Fruit fly (Drosophila melanogaster) whole organism, embryonic: ENCODE results near the gene lectin-30A.

Experiments used
- Abd-B ChIP-seq: fragments of 200-800 bp; sonication (Bioruptor generic); optimal IDR thresholded peaks from 2 replicates; lab custom pipeline; 2018; ENCODE audit warnings: missing biosample characterization, mild to moderate bottlenecking, missing genetic modification characterization, moderate library complexity
- Ada2b ChIP-seq: fragments of 200-800 bp; sonication (Bioruptor generic); IDR thresholded peaks from 2 replicates; pipeline ENCODE4 v1.3.6; 2022; ENCODE audit warnings: missing biosample characterization, missing genetic modification characterization
- B-H1 ChIP-seq: fragments of 200-800 bp; sonication (Bioruptor generic); IDR thresholded peaks from 3 replicates; pipeline ENCODE4 v1.3.6; 2022; ENCODE audit warnings: missing biosample characterization, missing genetic modification characterization
- CG10274 ChIP-seq: fragments of 200-800 bp; sonication (Bioruptor generic); optimal IDR thresholded peaks from 3 replicates; lab custom pipeline; 2017; ENCODE audit warnings: missing biosample characterization, mild to moderate bottlenecking, missing genetic modification characterization
- CG10979 ChIP-seq: fragments of 200-800 bp; sonication (Bioruptor generic); optimal IDR thresholded peaks from 2 replicates; lab custom pipeline; 2018; ENCODE audit warnings: missing biosample characterization, mild to moderate bottlenecking, missing genetic modification characterization, moderate library complexity
- CG11085 ChIP-seq: fragments of 200-800 bp; sonication (Bioruptor generic); IDR thresholded peaks from 2 replicates; pipeline ENCODE4 v1.3.6; 2022; ENCODE audit warnings: missing biosample characterization, missing genetic modification characterization
- CG11504 ChIP-seq: fragments of 200-800 bp; sonication (Bioruptor generic); optimal IDR thresholded peaks from 3 replicates; lab custom pipeline; 2019; ENCODE audit warnings: missing biosample characterization, mild to moderate bottlenecking, missing genetic modification characterization, moderate library complexity
- CG11723 ChIP-seq: fragments of 200-800 bp; sonication (Bioruptor generic); optimal IDR thresholded peaks from 2 replicates; lab custom pipeline; 2017; ENCODE audit warnings: missing biosample characterization, mild to moderate bottlenecking, missing genetic modification characterization
- CG1233 ChIP-seq: fragments of 200-800 bp; sonication (Bioruptor generic); optimal IDR thresholded peaks from 4 replicates; lab custom pipeline; 2018; ENCODE audit warnings: missing biosample characterization, mild to moderate bottlenecking, missing genetic modification characterization
- CG13424 ChIP-seq: fragments of 200-800 bp; sonication (Bioruptor generic); optimal IDR thresholded peaks from 2 replicates; lab custom pipeline; 2019; ENCODE audit warnings: missing biosample characterization, mild to moderate bottlenecking, missing genetic modification characterization, moderate library complexity
- CG18599 ChIP-seq: fragments of 200-800 bp; sonication (Bioruptor generic); optimal IDR thresholded peaks from 3 replicates; lab custom pipeline; 2017; ENCODE audit warnings: missing biosample characterization, missing genetic modification characterization, mild to moderate bottlenecking, moderate library complexity, missing genetic modification reagents
- CG18619 ChIP-seq: fragments of 200-800 bp; sonication (Bioruptor generic); optimal IDR thresholded peaks from 3 replicates; lab custom pipeline; 2017; ENCODE audit warnings: missing biosample characterization, mild to moderate bottlenecking, missing genetic modification characterization
- CG34422 ChIP-seq: fragments of 200-800 bp; sonication (Bioruptor generic); IDR thresholded peaks from 3 replicates; pipeline ENCODE4 v1.3.6; 2022; ENCODE audit warnings: missing biosample characterization, missing genetic modification characterization
- CG4617 ChIP-seq: fragments of 200-800 bp; sonication (Bioruptor generic); optimal IDR thresholded peaks from 3 replicates; lab custom pipeline; 2016; ENCODE audit warnings: missing biosample characterization, missing genetic modification characterization, borderline replicate concordance
- CG5180 ChIP-seq: fragments of 200-800 bp; sonication (Bioruptor generic); optimal IDR thresholded peaks from 3 replicates; lab custom pipeline; 2017; ENCODE audit warnings: missing biosample characterization, missing genetic modification characterization, mild to moderate bottlenecking, moderate library complexity, missing genetic modification reagents
- CG6272 ChIP-seq: fragments of 200-800 bp; sonication (Bioruptor generic); IDR thresholded peaks from 2 replicates; pipeline ENCODE4 v1.3.6; 2022; ENCODE audit warnings: missing biosample characterization, missing genetic modification characterization
- CG6683 ChIP-seq: fragments of 200-800 bp; sonication (Bioruptor generic); optimal IDR thresholded peaks from 2 replicates; lab custom pipeline; 2017; ENCODE audit warnings: missing biosample characterization, mild to moderate bottlenecking, missing genetic modification characterization, missing genetic modification reagents
- CG6689 ChIP-seq: fragments of 200-800 bp; sonication (Bioruptor generic); IDR thresholded peaks from 2 replicates; pipeline ENCODE4 v1.3.6; 2022; ENCODE audit warnings: missing biosample characterization, missing genetic modification characterization
- CG9817 ChIP-seq: fragments of 200-800 bp; sonication (Bioruptor generic); optimal IDR thresholded peaks from 2 replicates; lab custom pipeline; 2018; ENCODE audit warnings: missing biosample characterization, mild to moderate bottlenecking, missing genetic modification characterization, moderate library complexity
- E2f2 ChIP-seq: fragments of 200-800 bp; sonication (Bioruptor generic); IDR thresholded peaks from 2 replicates; pipeline ENCODE4 v1.3.6; 2022; ENCODE audit warnings: missing biosample characterization, missing genetic modification characterization
- Eip74EF ChIP-seq, 2 experiments: fragments of 200-800 bp in 1 of 2; fragments of >200 bp in 1 of 2; sonication (Bioruptor generic) in 1 of 2; optimal IDR thresholded peaks; 2 replicates each; lab custom pipeline; 2017 to 2019; ENCODE audit warnings: missing biosample characterization in 2 of 2, missing genetic modification characterization in 2 of 2, mild to moderate bottlenecking in 1 of 2, moderate library complexity in 1 of 2
- HLH54F ChIP-seq: fragments of 200-800 bp; sonication (Bioruptor generic); optimal IDR thresholded peaks from 3 replicates; lab custom pipeline; 2016; ENCODE audit warnings: missing biosample characterization, missing genetic modification characterization
- Lhr ChIP-seq: fragments of 200-800 bp; sonication (Bioruptor generic); optimal IDR thresholded peaks from 3 replicates; lab custom pipeline; 2017; ENCODE audit warnings: mild to moderate bottlenecking, missing biosample characterization, missing genetic modification reagents, missing genetic modification characterization
- Mad ChIP-seq: fragments of 200-800 bp; sonication (Bioruptor generic); optimal IDR thresholded peaks from 2 replicates; lab custom pipeline; 2016; ENCODE audit warnings: missing biosample characterization, missing genetic modification characterization
- Ptx1 ChIP-seq: fragments of 200-800 bp; sonication (Bioruptor generic); IDR thresholded peaks from 2 replicates; pipeline ENCODE4 v1.3.6; 2022; ENCODE audit warnings: missing biosample characterization, missing genetic modification characterization
- Rx ChIP-seq: fragments of 200-800 bp; sonication (Bioruptor generic); IDR thresholded peaks from 2 replicates; pipeline ENCODE4 v1.3.6; 2022; ENCODE audit warnings: missing biosample characterization, missing genetic modification characterization
- Sry-δ ChIP-seq: fragments of 200-800 bp; sonication (Bioruptor generic); optimal IDR thresholded peaks from 2 replicates; lab custom pipeline; 2016; ENCODE audit warnings: missing biosample characterization, missing genetic modification characterization
- Stat92E ChIP-seq, 3 experiments: fragments of >200 bp in 2 of 3; fragments of 200-800 bp in 1 of 3; sonication (Bioruptor generic) in 1 of 3; optimal IDR thresholded peaks; 2 replicates each; lab custom pipeline; 2017 to 2019; ENCODE audit warnings: missing biosample characterization in 3 of 3, missing genetic modification characterization in 3 of 3, mild to moderate bottlenecking in 1 of 3, moderate library complexity in 1 of 3
- Xbp1 ChIP-seq: fragments of 200-800 bp; sonication (Bioruptor generic); optimal IDR thresholded peaks from 3 replicates; lab custom pipeline; 2016; ENCODE audit warnings: missing biosample characterization, mild to moderate bottlenecking, missing genetic modification characterization
- abd-A ChIP-seq: fragments of 200-800 bp; sonication (Bioruptor generic); optimal IDR thresholded peaks from 3 replicates; lab custom pipeline; 2019; ENCODE audit warnings: missing biosample characterization, mild to moderate bottlenecking, missing genetic modification characterization, moderate library complexity
- ase ChIP-seq: fragments of 200-800 bp; sonication (Bioruptor generic); IDR thresholded peaks from 3 replicates; pipeline ENCODE4 v1.3.6; 2022; ENCODE audit warnings: missing biosample characterization, missing genetic modification characterization
- bab2 ChIP-seq: fragments of 200-800 bp; sonication (Bioruptor generic); optimal IDR thresholded peaks from 2 replicates; lab custom pipeline; 2016; ENCODE audit warnings: missing biosample characterization, missing genetic modification characterization
- cad ChIP-seq: fragments of >200 bp; optimal IDR thresholded peaks from 2 replicates; lab custom pipeline; 2017; ENCODE audit warnings: missing biosample characterization, missing genetic modification characterization
- dmrt99B ChIP-seq: fragments of 200-800 bp; sonication (Bioruptor generic); optimal IDR thresholded peaks from 2 replicates; lab custom pipeline; 2018; ENCODE audit warnings: missing biosample characterization, mild to moderate bottlenecking, missing genetic modification characterization, moderate library complexity
- dpn ChIP-seq, 2 experiments: fragments of 200-800 bp; sonication (Bioruptor generic); optimal IDR thresholded peaks; 3 replicates each; lab custom pipeline; 2016; ENCODE audit warnings: missing biosample characterization in 2 of 2, missing genetic modification characterization in 2 of 2
- exex ChIP-seq: fragments of 200-800 bp; sonication (Bioruptor generic); optimal IDR thresholded peaks from 4 replicates; lab custom pipeline; 2018; ENCODE audit warnings: missing biosample characterization, mild to moderate bottlenecking, missing genetic modification characterization, moderate library complexity
- fd64A ChIP-seq: fragments of 200-800 bp; sonication (Bioruptor generic); optimal IDR thresholded peaks from 3 replicates; lab custom pipeline; 2018; ENCODE audit warnings: missing biosample characterization, mild to moderate bottlenecking, missing genetic modification characterization
- gcm ChIP-seq: fragments of 200-800 bp; sonication (Bioruptor generic); optimal IDR thresholded peaks from 2 replicates; lab custom pipeline; 2019; ENCODE audit warnings: missing biosample characterization, mild to moderate bottlenecking, missing genetic modification characterization, moderate library complexity
- ham ChIP-seq: fragments of 200-800 bp; sonication (Bioruptor generic); IDR thresholded peaks from 2 replicates; pipeline ENCODE4 v1.3.6; 2022; ENCODE audit warnings: missing biosample characterization, missing genetic modification characterization
- klu ChIP-seq: fragments of 200-800 bp; sonication (Bioruptor generic); IDR thresholded peaks from 2 replicates; pipeline ENCODE4 v1.3.6; 2022; ENCODE audit warnings: missing biosample characterization, missing genetic modification characterization
- lbe ChIP-seq: fragments of 200-800 bp; sonication (Bioruptor generic); optimal IDR thresholded peaks from 2 replicates; lab custom pipeline; 2016; ENCODE audit warnings: missing biosample characterization, mild to moderate bottlenecking, missing genetic modification characterization
- nau ChIP-seq: fragments of 200-800 bp; sonication (Bioruptor generic); optimal IDR thresholded peaks from 3 replicates; lab custom pipeline; 2017; ENCODE audit warnings: missing biosample characterization, mild to moderate bottlenecking, missing genetic modification characterization, missing genetic modification reagents
- pfk ChIP-seq: fragments of 200-800 bp; sonication (Bioruptor generic); optimal IDR thresholded peaks from 2 replicates; lab custom pipeline; 2018; ENCODE audit warnings: missing biosample characterization, mild to moderate bottlenecking, missing genetic modification characterization, moderate library complexity
- pho ChIP-seq: fragments of 200-800 bp; sonication (Bioruptor generic); optimal IDR thresholded peaks from 2 replicates; lab custom pipeline; 2016; ENCODE audit warnings: missing biosample characterization, missing genetic modification characterization
- pnt ChIP-seq: fragments of 200-800 bp; sonication (Bioruptor generic); optimal IDR thresholded peaks from 3 replicates; lab custom pipeline; 2016; ENCODE audit warnings: missing biosample characterization, missing genetic modification characterization
- sc ChIP-seq, 3 experiments: fragments of >200 bp in 2 of 3; fragments of 200-800 bp in 1 of 3; sonication (Bioruptor generic) in 1 of 3; optimal IDR thresholded peaks; 2 replicates in 2 of 3; 3 replicates in 1 of 3; lab custom pipeline; 2017; ENCODE audit warnings: mild to moderate bottlenecking in 1 of 3, missing biosample characterization in 1 of 3, missing genetic modification characterization in 1 of 3, missing genetic modification reagents in 1 of 3
- zen ChIP-seq: fragments of 200-800 bp; sonication (Bioruptor generic); optimal IDR thresholded peaks from 3 replicates; lab custom pipeline; 2018; ENCODE audit warnings: missing biosample characterization, mild to moderate bottlenecking, missing genetic modification characterization, moderate library complexity

Gene lectin-30A

DNA sequence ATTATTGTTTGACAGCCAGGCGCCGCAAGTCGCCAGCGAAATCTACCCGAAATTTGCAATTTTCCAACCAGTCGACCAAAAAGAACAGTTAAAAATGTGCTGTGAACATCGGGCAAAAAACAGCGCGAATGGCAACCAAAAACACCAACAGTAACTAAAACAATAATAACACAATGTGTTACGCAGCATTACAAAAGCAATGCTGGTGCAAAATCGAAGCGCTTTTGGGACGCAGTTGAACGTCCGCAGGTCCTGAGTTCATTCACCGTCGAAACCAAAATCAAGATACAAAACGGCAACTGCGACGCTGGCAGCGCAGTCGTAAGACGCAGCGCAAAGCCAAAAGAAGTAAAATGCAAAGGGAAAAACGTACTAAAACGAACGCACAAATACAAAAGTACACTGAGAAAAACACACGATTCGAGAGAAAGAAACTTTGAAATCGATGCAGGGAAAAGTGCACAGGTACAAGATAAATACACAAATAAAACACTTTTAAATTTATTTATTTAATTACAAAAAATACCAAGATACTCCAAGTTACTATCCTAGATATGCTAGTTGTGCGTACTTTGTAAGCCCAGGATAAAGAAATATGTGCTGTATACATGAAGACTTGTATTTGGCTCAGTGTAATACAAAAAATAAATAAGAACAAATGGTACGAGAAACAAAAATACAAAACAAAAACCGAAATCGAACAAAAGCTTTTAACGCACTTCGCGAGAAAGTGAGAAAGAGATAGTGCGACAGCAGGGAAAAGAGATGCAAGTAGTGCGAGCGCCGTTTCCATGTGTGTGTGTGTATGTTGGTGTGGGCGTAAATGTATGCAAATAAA is 43.6 kb downstream of the lectin-30A start (continued):
- peak; percentile 32 for TF ChIP-seq CG5180
- TF ChIP-seq CG1233: peak; percentile 49
- TF ChIP-seq CG10274 (GFP tag; lab: Kevin White, UChicago): peak; percentile 26
- TF ChIP-seq lbe: peak; percentile 94
- no peak for TF ChIP-seq Sry-δ (GFP tag; lab: Kevin White, UChicago)
- no peak for TF ChIP-seq CG11085 (GFP tag; lab: Robert Waterston, UW)
- TF ChIP-seq CG4617: peak; percentile 10
- TF ChIP-seq Stat92E (GFP tag; optimal IDR thresholded peaks at IDR 0.05; lab: Kevin White, UChicago): no peak
- peak; percentile 28; the same call in 1 of the 2 replicates for TF ChIP-seq Ada2b (GFP tag; lab: Robert Waterston, UW)
- peak; percentile 72 for TF ChIP-seq dmrt99B (tag; lab: Kevin White, UChicago)
- peak; percentile 60 for TF ChIP-seq CG9817 (tag; lab: Kevin White, UChicago)
- TF ChIP-seq CG11504: peak; percentile 81
- no peak for TF ChIP-seq zen (tag; lab: Kevin White, UChicago)
- peak; percentile 58 for TF ChIP-seq CG10979
- TF ChIP-seq CG18599: peak; percentile 71
- peak; percentile 78 for TF ChIP-seq Ptx1 (GFP tag; lab: Robert Waterston, UW)
- peak; percentile 25 for TF ChIP-seq CG11723 (GFP tag; lab: Kevin White, UChicago)
- peak in 1 of 2 experiments; percentile 39 for TF ChIP-seq dpn (GFP tag; optimal IDR thresholded peaks at IDR 0.05; lab: Kevin White, UChicago)
- TF ChIP-seq CG6683: peak; percentile 38
- peak; percentile 5; the same call in 1 of the 2 replicates for TF ChIP-seq Rx (GFP tag; lab: Robert Waterston, UW)
- TF ChIP-seq CG6689 (GFP tag; lab: Robert Waterston, UW): peak; percentile 63
- TF ChIP-seq CG6272 (GFP tag; lab: Robert Waterston, UW): no peak
- no peak for TF ChIP-seq pfk (GFP tag; lab: Kevin White, UChicago)
- TF ChIP-seq Eip74EF (GFP tag; optimal IDR thresholded peaks at IDR 0.05; lab: Kevin White, UChicago): peak in 1 of 2 experiments; percentile 77
- no peak; the same call in 1 of the 2 replicates for TF ChIP-seq klu (GFP tag; lab: Robert Waterston, UW)
- peak; percentile 57; the same call in 1 of the 3 replicates for TF ChIP-seq CG34422 (GFP tag; lab: Robert Waterston, UW)
- peak; percentile 8 for TF ChIP-seq fd64A
- TF ChIP-seq CG13424 (tag; lab: Kevin White, UChicago): peak; percentile 79
- peak; percentile 9 for TF ChIP-seq pho (GFP tag; lab: Kevin White, UChicago)
- TF ChIP-seq bab2 (GFP tag; lab: Kevin White, UChicago): peak; percentile 19
- no peak for TF ChIP-seq pnt (GFP tag; lab: Kevin White, UChicago)
- peak; percentile 62 for TF ChIP-seq CG18619 (GFP tag; lab: Kevin White, UChicago)
- TF ChIP-seq cad: no peak
- TF ChIP-seq HLH54F (GFP tag; lab: Kevin White, UChicago): no peak
- TF ChIP-seq nau (GFP tag; lab: Kevin White, UChicago): peak; percentile 46
- TF ChIP-seq gcm (GFP tag; lab: Kevin White, UChicago): peak; percentile 33
- peak; percentile 18 for TF ChIP-seq Mad
- peak; percentile 38 for TF ChIP-seq Lhr (GFP tag; lab: Kevin White, UChicago)
- TF ChIP-seq E2f2 (GFP tag; lab: Robert Waterston, UW): peak; percentile 44; the same call in 1 of the 2 replicates
- TF ChIP-seq ham (GFP tag; lab: Robert Waterston, UW): no peak
- TF ChIP-seq B-H1: no peak; the same call in 2 of the 3 replicates
- no peak for TF ChIP-seq abd-A
- peak; percentile 46 for TF ChIP-seq Xbp1
- 0 out of 3 replicates have a peak, but pooled peaks have one; percentile 20 for TF ChIP-seq ase (GFP tag; lab: Robert Waterston, UW)
- no peak for TF ChIP-seq sc (optimal IDR thresholded peaks at IDR 0.05; lab: Kevin White, UChicago)
- TF ChIP-seq sc (GFP tag; optimal IDR thresholded peaks at IDR 0.05; lab: Kevin White, UChicago): peak; percentile 58
- TF ChIP-seq exex: peak; percentile 7
- TF ChIP-seq Abd-B (GFP tag; lab: Kevin White, UChicago): peak; percentile 45
